Worm (Caenorhabditis elegans): ENCODE results near the gene ant-1.3.

Gene ant-1.3

DNA sequence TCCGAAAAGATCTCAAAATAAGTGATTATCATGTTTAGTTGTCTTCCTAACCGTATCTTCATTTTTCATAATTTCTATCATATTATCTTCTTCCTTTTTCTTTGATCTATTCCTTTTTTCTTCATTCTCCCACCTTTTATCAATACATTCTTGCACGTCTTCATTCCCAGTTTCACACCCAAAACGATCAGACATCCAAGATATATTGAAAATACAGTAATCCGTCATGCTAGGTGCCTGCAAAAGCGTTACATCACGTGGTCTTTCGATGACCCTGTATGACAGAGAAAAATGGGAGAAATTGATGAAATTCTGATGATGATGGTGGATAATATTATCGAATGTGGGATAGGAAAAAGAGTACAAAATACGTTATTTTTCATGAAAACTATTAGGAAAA, 36.7 kb downstream of the ant-1.3 start (continued):
- no peak for TF ChIP-seq lir-3 (tag; optimal IDR thresholded peaks at IDR 0.05; ENCODE audit: poor library complexity)
- TF ChIP-seq mab-9 (GFP tag; IDR thresholded peaks at IDR 0.05) = no peak
- TF ChIP-seq nhr-85 (tag) = peak; percentile 96
- no peak for TF ChIP-seq unc-86 (tag; optimal IDR thresholded peaks at IDR 0.05)
- no peak for TF ChIP-seq ceh-8 (GFP tag; optimal IDR thresholded peaks at IDR 0.05)
- TF ChIP-seq grh-1 (GFP tag; IDR thresholded peaks at IDR 0.05) = peak; percentile 38; the same call in 1 of the 2 replicates
- TF ChIP-seq swsn-7 (tag; optimal IDR thresholded peaks at IDR 0.05) = no peak
- TF ChIP-seq unc-98 (GFP tag; IDR thresholded peaks at IDR 0.05) = no peak
- TF ChIP-seq ceh-88 (GFP tag; IDR thresholded peaks at IDR 0.05) = no peak
- TF ChIP-seq pqm-1 (tag; optimal IDR thresholded peaks at IDR 0.05) = no peak
- TF ChIP-seq ztf-4 (tag; optimal IDR thresholded peaks at IDR 0.05) = peak; percentile 18
- no peak for TF ChIP-seq vab-15 (tag; optimal IDR thresholded peaks at IDR 0.05)
- no peak for TF ChIP-seq skn-1 (tag; optimal IDR thresholded peaks at IDR 0.05)
- no peak for TF ChIP-seq rnt-1 (tag; optimal IDR thresholded peaks at IDR 0.05)
- TF ChIP-seq fkh-4 (tag; optimal IDR thresholded peaks at IDR 0.05; ENCODE audit: borderline replicate concordance) = no peak
- TF ChIP-seq lin-39 (tag; optimal IDR thresholded peaks at IDR 0.05) = no peak
- TF ChIP-seq ceh-90 (tag; optimal IDR thresholded peaks at IDR 0.05) = no peak
- TF ChIP-seq nhr-237 (tag; optimal IDR thresholded peaks at IDR 0.05) = no peak
- peak; percentile 21; the same call in 1 of the 2 replicates for TF ChIP-seq nhr-19 (GFP tag; conservative IDR thresholded peaks at IDR 0.05)
- TF ChIP-seq xbp-1 (tag; optimal IDR thresholded peaks at IDR 0.05) = peak; percentile 3
- TF ChIP-seq tbx-2 (tag; optimal IDR thresholded peaks at IDR 0.05) = peak; percentile 35
- no peak for TF ChIP-seq egl-13 (tag; optimal IDR thresholded peaks at IDR 0.05)
- TF ChIP-seq nhr-71 (tag; optimal IDR thresholded peaks at IDR 0.05) = peak; percentile 83
- no peak for TF ChIP-seq ets-5 (GFP tag; IDR thresholded peaks at IDR 0.05)
- no peak for TF ChIP-seq sox-4 (tag; optimal IDR thresholded peaks at IDR 0.05)
- TF ChIP-seq aha-1 (tag; optimal IDR thresholded peaks at IDR 0.05) = no peak
- TF ChIP-seq ztf-11 (tag; optimal IDR thresholded peaks at IDR 0.05) = no peak
- no peak for TF ChIP-seq nhr-84 (tag; optimal IDR thresholded peaks at IDR 0.05)
- TF ChIP-seq sptf-1 (tag; optimal IDR thresholded peaks at IDR 0.05) = no peak
- no peak for TF ChIP-seq nhr-12 (tag; optimal IDR thresholded peaks at IDR 0.05)
- peak; percentile 22 for TF ChIP-seq C16A3.4 (tag; optimal IDR thresholded peaks at IDR 0.05)
- TF ChIP-seq lin-15B (tag; optimal IDR thresholded peaks at IDR 0.05) = no peak
- no peak for TF ChIP-seq irx-1 (tag; optimal IDR thresholded peaks at IDR 0.05)
- TF ChIP-seq elt-2 (tag; optimal IDR thresholded peaks at IDR 0.05) = no peak
- no peak for TF ChIP-seq ceh-82 (tag; optimal IDR thresholded peaks at IDR 0.05)
- TF ChIP-seq lin-35 (GFP tag; optimal IDR thresholded peaks at IDR 0.05) = peak in 1 of 2 experiments; percentile 63
- TF ChIP-seq fkh-10 (GFP tag; optimal IDR thresholded peaks at IDR 0.05) = no peak
- no peak for TF ChIP-seq sup-37 (GFP tag; optimal IDR thresholded peaks at IDR 0.05)
- peak; percentile 77 for TF ChIP-seq nhr-90 (tag; optimal IDR thresholded peaks at IDR 0.05; ENCODE audit: poor library complexity)
- TF ChIP-seq F16B12.6 (tag; optimal IDR thresholded peaks at IDR 0.05) = no peak
- no peak for TF ChIP-seq tlp-1 (tag; optimal IDR thresholded peaks at IDR 0.05)
- TF ChIP-seq hlh-4 (tag; optimal IDR thresholded peaks at IDR 0.05) = no peak
- no peak for TF ChIP-seq pag-3 (tag; optimal IDR thresholded peaks at IDR 0.05; ENCODE audit: borderline replicate concordance, insufficient read depth)
- no peak for TF ChIP-seq fkh-8 (tag; optimal IDR thresholded peaks at IDR 0.05)
- TF ChIP-seq nhr-28 (tag; optimal IDR thresholded peaks at IDR 0.05) = no peak
- TF ChIP-seq egl-27 (tag; optimal IDR thresholded peaks at IDR 0.05) = no peak
- TF ChIP-seq Y116A8C.19 (tag; optimal IDR thresholded peaks at IDR 0.05; ENCODE audit: borderline replicate concordance) = no peak
- no peak for TF ChIP-seq mef-2 (tag; optimal IDR thresholded peaks at IDR 0.05)
- no peak for TF ChIP-seq unc-30 (tag; optimal IDR thresholded peaks at IDR 0.05)
- TF ChIP-seq elt-3 (tag; optimal IDR thresholded peaks at IDR 0.05) = peak in 2 of 6 experiments; percentile 80
- no peak for TF ChIP-seq zip-4 (GFP tag; optimal IDR thresholded peaks at IDR 0.05)
- TF ChIP-seq blmp-1 (tag; optimal IDR thresholded peaks at IDR 0.05) = peak; percentile 90
- TF ChIP-seq ceh-63 (GFP tag; optimal IDR thresholded peaks at IDR 0.05) = no peak
- TF ChIP-seq snu-23 (GFP tag; optimal IDR thresholded peaks at IDR 0.05) = peak; percentile 80
